Worm (Caenorhabditis elegans) whole organism, midembryonic: ENCODE results near the gene ZK813.1.

ENCODE experiments used
- T22C8.4 ChIP-seq: fragments of 200-800 bp; sonication (Bioruptor generic); IDR thresholded peaks from 2 replicates; pipeline ENCODE4 v1.3.6; 2022; ENCODE audit warnings: missing genetic modification characterization, missing compliant biosample characterization
- cog-1 ChIP-seq: sonication (generic microtip); optimal IDR thresholded peaks from 2 replicates; lab custom pipeline; 2016; ENCODE audit warnings: missing genetic modification characterization, missing compliant biosample characterization
- flt-1 ChIP-seq: fragments of 200-800 bp; sonication (Bioruptor generic); IDR thresholded peaks from 2 replicates; pipeline ENCODE4 v1.3.6; 2022; ENCODE audit warnings: missing genetic modification characterization, missing compliant biosample characterization
- klf-2 ChIP-seq: fragments of 200-800 bp; sonication (Bioruptor generic); conservative IDR thresholded peaks from 2 replicates; pipeline ENCODE4 v1.3.6; 2022; ENCODE audit warnings: missing genetic modification reagents, missing genetic modification characterization, missing compliant biosample characterization
- med-1 ChIP-seq: sonication (generic microtip); optimal IDR thresholded peaks from 2 replicates; lab custom pipeline; 2017; ENCODE audit warnings: missing genetic modification characterization, mild to moderate bottlenecking, missing compliant biosample characterization, antibody characterized with exemption, missing genetic modification reagents; ENCODE audit not compliant: insufficient read depth
- ref-1 ChIP-seq: fragments of 200-800 bp; sonication (Bioruptor generic); conservative IDR thresholded peaks from 2 replicates; pipeline ENCODE4 v1.3.6; 2022; ENCODE audit warnings: missing genetic modification reagents, missing genetic modification characterization, missing compliant biosample characterization
- tab-1 ChIP-seq: fragments of 200-800 bp; sonication (Bioruptor generic); IDR thresholded peaks from 2 replicates; pipeline ENCODE4 v1.3.6; 2022; ENCODE audit warnings: missing genetic modification characterization, missing compliant biosample characterization
- ztf-23 ChIP-seq: fragments of 200-800 bp; sonication (Bioruptor generic); IDR thresholded peaks from 2 replicates; pipeline ENCODE4 v1.3.6; 2022; ENCODE audit warnings: missing genetic modification reagents, missing genetic modification characterization, missing compliant biosample characterization
- ztf-29 ChIP-seq: fragments of 200-800 bp; sonication (Bioruptor generic); IDR thresholded peaks from 2 replicates; pipeline ENCODE4 v1.3.6; 2022; ENCODE audit warnings: missing genetic modification reagents, missing genetic modification characterization, missing compliant biosample characterization

The ZK813.1 gene

DNA sequence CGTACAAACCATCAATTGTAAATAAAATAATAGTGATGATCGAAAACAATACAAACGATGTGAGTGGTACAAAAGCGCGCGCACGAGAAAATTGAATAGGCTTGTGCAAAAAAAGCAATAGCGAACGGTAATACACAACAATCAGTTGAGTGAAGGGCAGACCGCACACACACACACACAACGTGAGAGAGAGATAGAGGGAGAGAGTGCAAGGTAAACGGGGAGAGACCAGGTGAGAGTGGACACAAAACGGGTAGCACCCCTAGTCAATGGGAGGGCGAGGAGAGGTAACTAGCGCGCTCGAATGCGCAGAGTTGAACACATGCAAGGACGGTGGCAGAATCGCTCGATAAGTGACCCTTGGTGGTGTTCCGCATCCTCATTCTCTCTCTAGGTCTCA is 26.1 kb downstream of the ZK813.1 start:
- TF ChIP-seq flt-1 (GFP tag; lab: Robert Waterston, UW) (peak; percentile 56; the same call in 1 of the 2 replicates), tab-1 (GFP tag; lab: Robert Waterston, UW) (0 out of 2 replicates have a peak, but pooled peaks have one; percentile 31), cog-1 (tag; lab: Kevin White, UChicago) (peak; percentile 61), T22C8.4 (GFP tag; lab: Robert Waterston, UW) (no peak), ztf-29 (GFP tag; lab: Robert Waterston, UW) (peak; percentile 95), ztf-23 (GFP tag; lab: Robert Waterston, UW) (0 out of 2 replicates have a peak, but pooled peaks have one; percentile 63), ref-1 (no peak), med-1 (GFP tag; lab: Kevin White, UChicago) (no peak), klf-2 (GFP tag; lab: Robert Waterston, UW) (no peak)

ce11 chrX:3473793-3474192 is 27.7 kb downstream of the ZK813.1 start:
- TF ChIP-seq ztf-23 (GFP tag; lab: Robert Waterston, UW) (no peak), med-1 (GFP tag; lab: Kevin White, UChicago) (no peak), T22C8.4 (GFP tag; lab: Robert Waterston, UW) (no peak), flt-1 (GFP tag; lab: Robert Waterston, UW) (no peak), klf-2 (GFP tag; lab: Robert Waterston, UW) (no peak), ref-1 (no peak), tab-1 (GFP tag; lab: Robert Waterston, UW) (no peak), ztf-29 (GFP tag; lab: Robert Waterston, UW) (no peak)

DNA sequence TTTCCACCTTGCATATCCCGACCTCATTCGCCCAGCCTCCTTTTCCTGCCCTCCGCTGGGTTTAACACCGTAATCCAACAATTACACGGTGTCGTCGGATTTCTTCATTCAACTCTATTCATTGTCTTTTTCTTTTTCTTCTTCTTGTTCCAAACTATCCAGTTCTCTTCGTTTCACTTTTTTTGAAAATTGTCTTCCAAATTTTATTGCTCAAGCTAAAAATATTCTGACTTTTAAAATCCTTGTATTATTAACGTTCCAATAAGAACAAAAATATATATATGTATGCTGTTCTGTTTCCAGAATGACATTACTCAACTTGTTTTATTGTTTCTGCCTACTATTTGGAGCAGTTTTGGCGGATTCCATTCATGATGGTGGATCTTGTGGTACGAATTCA is 33.8 kb downstream of the ZK813.1 start, which contains the start of gene wrt-6:
Gene wrt-6, plus strand, starts transcription at position 301 of the 400 bp plus-strand sequence.
- TF ChIP-seq ztf-29 (GFP tag; lab: Robert Waterston, UW) = no peak

DNA sequence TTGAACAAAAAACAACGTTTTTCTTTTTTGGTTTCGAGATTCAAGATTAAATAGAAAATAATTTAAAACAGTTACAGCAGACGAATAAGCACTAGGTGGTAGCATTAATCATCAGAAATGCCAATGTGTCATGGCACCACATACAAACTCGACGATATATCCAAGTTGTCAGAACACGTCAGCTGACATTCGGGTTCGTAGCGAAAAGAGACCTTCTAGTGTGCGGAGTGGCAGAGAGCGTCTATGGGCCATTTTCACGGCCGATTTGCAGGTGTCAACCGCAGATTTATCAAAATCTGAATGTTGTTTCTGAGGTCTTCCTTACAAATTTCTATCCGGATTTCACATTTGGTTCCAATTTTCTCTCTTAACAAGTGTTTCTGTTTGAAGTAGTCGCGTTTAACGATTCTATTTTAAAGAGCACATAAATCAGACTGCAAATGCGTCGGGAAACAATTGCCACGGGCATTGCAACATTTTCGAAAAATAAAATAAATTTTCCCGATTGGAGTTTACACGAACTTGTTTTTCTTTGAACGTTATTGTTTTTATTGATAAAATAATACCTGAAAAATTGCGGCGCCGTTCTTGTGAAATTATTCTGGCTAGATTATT is 42.1 kb downstream of the ZK813.1 start:
- TF ChIP-seq T22C8.4 (GFP tag; lab: Robert Waterston, UW) = no peak
- TF ChIP-seq ref-1 = no peak
- no peak for TF ChIP-seq tab-1 (GFP tag; lab: Robert Waterston, UW)
- no peak for TF ChIP-seq cog-1 (tag; lab: Kevin White, UChicago)
- TF ChIP-seq ztf-23 (GFP tag; lab: Robert Waterston, UW) = no peak
- TF ChIP-seq flt-1 (GFP tag; lab: Robert Waterston, UW) = no peak
- TF ChIP-seq klf-2 (GFP tag; lab: Robert Waterston, UW) = no peak
- no peak for TF ChIP-seq med-1 (GFP tag; lab: Kevin White, UChicago)
- no peak for TF ChIP-seq ztf-29 (GFP tag; lab: Robert Waterston, UW)

DNA sequence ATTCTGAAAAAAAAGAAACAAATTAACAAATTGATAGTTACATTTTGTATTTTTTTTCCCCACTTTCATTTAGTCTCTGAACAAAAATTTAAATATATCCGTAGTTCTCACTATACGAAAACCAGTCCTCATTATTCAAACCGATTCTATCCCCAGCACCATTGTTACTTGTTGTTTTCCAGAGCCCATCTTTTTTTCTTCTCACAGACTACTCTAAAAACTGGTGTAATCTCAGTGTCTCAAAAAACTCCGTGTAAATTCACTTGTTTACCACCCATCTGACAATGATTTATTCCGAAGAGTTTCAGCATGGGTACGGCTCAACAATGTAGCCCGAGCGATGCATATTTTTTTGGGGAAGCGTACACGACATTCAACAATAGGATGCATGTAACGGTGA is 42.9 kb downstream of the ZK813.1 start, which contains the start of gene C12D12.3:
Gene C12D12.3, plus strand, starts transcription at position 301 of the 400 bp plus-strand sequence.
- TF ChIP-seq flt-1 (GFP tag; lab: Robert Waterston, UW) = no peak

ce11 chrX:3492431-3492830 is 46.3 kb downstream of the ZK813.1 start:
- TF ChIP-seq med-1 (GFP tag; lab: Kevin White, UChicago) = no peak
- TF ChIP-seq tab-1 (GFP tag; lab: Robert Waterston, UW) = no peak
- no peak for TF ChIP-seq cog-1 (tag; lab: Kevin White, UChicago)

DNA sequence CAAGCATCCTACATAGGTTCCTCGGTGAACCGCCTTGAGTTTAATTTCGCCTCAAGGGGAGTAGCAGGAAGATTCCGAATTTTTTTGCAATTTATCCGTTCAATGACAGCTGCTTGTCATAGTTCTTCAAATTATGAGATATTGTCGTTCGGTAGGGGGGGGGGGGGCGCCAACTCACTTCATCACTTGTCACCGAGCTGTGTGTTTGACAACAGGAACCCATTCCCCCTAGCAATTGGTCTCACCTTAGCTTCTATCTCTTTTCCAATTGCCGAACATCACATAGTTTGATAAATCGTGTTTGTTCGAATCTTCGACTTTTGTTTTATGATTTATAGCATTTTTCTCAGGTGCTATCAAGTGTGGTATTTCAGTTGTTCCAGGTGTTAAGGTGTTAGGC is 48.5 kb downstream of the ZK813.1 start:
- TF ChIP-seq T22C8.4 (GFP tag; lab: Robert Waterston, UW) = no peak
- no peak for TF ChIP-seq tab-1 (GFP tag; lab: Robert Waterston, UW)
- TF ChIP-seq klf-2 (GFP tag; lab: Robert Waterston, UW) = no peak
- TF ChIP-seq med-1 (GFP tag; lab: Kevin White, UChicago) = no peak
- TF ChIP-seq ref-1 = no peak
- no peak for TF ChIP-seq ztf-23 (GFP tag; lab: Robert Waterston, UW)
- TF ChIP-seq cog-1 (tag; lab: Kevin White, UChicago) = no peak
- TF ChIP-seq flt-1 (GFP tag; lab: Robert Waterston, UW) = no peak
- TF ChIP-seq ztf-29 (GFP tag; lab: Robert Waterston, UW) = no peak

ce11 chrX:3495776-3496175 is 49.7 kb downstream of the ZK813.1 start, which contains the start of gene glt-1:
Gene glt-1 (plus strand): TSS chrX:3496026.
- TF ChIP-seq cog-1 (tag; lab: Kevin White, UChicago) (no peak), flt-1 (GFP tag; lab: Robert Waterston, UW) (no peak), T22C8.4 (GFP tag; lab: Robert Waterston, UW) (no peak), ztf-23 (GFP tag; lab: Robert Waterston, UW) (no peak), ref-1 (no peak), tab-1 (GFP tag; lab: Robert Waterston, UW) (no peak), klf-2 (GFP tag; lab: Robert Waterston, UW) (no peak), med-1 (GFP tag; lab: Kevin White, UChicago) (no peak), ztf-29 (GFP tag; lab: Robert Waterston, UW) (no peak)
